Worm (Caenorhabditis elegans) whole organism, L1 larva: ENCODE measurements around the gene srh-35.
A peak's percentile ranks its signal among the peaks of the same experiment; 100 is the strongest.

Experiments
- C16A3.4 ChIP-seq: fragments of 150-350 bp; optimal IDR thresholded peaks from 2 replicates; lab custom pipeline; 2014; ENCODE audit warnings: missing biosample characterization, missing genetic modification characterization
- Y116A8C.19 ChIP-seq: sonication (generic microtip); optimal IDR thresholded peaks from 2 replicates; lab custom pipeline; 2016; ENCODE audit warnings: missing compliant biosample characterization, missing genetic modification characterization, borderline replicate concordance
- aha-1 ChIP-seq: fragments of 150-350 bp; optimal IDR thresholded peaks from 2 replicates; lab custom pipeline; 2014; ENCODE audit warnings: missing biosample characterization, missing genetic modification characterization
- ceh-63 ChIP-seq: fragments of 200-800 bp; sonication (Bioruptor generic); optimal IDR thresholded peaks from 2 replicates; lab custom pipeline; 2018; ENCODE audit warnings: mild to moderate bottlenecking, missing genetic modification characterization, missing compliant biosample characterization
- ceh-82 ChIP-seq, 3 experiments: fragments of 150-350 bp in 1 of 3; sonication (generic microtip) in 2 of 3; optimal IDR thresholded peaks; 2 replicates each; lab custom pipeline; 2014 to 2017; ENCODE audit warnings: missing biosample characterization in 3 of 3, missing genetic modification characterization in 3 of 3
- ceh-88 ChIP-seq: fragments of 200-800 bp; sonication (Bioruptor generic); IDR thresholded peaks from 2 replicates; pipeline ENCODE4 v1.3.6; 2022; ENCODE audit warnings: missing genetic modification characterization, missing compliant biosample characterization
- efl-1 ChIP-seq, 4 experiments: fragments of 150-350 bp; optimal IDR thresholded peaks in 3 of 4; peaks in 1 of 4; 1 replicate in 1 of 4; 2 replicates in 3 of 4; lab custom pipeline; 2014; ENCODE audit warnings: missing biosample characterization in 2 of 4, missing genetic modification characterization in 2 of 4, missing genetic modification reagents in 2 of 4
- efl-3 ChIP-seq: fragments of 200-800 bp; sonication (Bioruptor generic); optimal IDR thresholded peaks from 2 replicates; lab custom pipeline; 2018; ENCODE audit warnings: mild to moderate bottlenecking, missing genetic modification characterization, missing compliant biosample characterization
- elt-2 ChIP-seq: sonication (generic microtip); optimal IDR thresholded peaks from 2 replicates; lab custom pipeline; 2016; ENCODE audit warnings: missing genetic modification characterization, mild to moderate bottlenecking, inconsistent platforms, missing compliant biosample characterization, missing genetic modification reagents
- fkh-4 ChIP-seq: sonication (generic microtip); optimal IDR thresholded peaks from 2 replicates; lab custom pipeline; 2016; ENCODE audit warnings: missing compliant biosample characterization, missing genetic modification characterization, borderline replicate concordance
- fos-1 ChIP-seq: fragments of 150-350 bp; optimal IDR thresholded peaks from 2 replicates; lab custom pipeline; 2014; ENCODE audit warnings: missing biosample characterization, missing genetic modification characterization
- grh-1 ChIP-seq: fragments of 200-800 bp; sonication (Bioruptor generic); IDR thresholded peaks from 2 replicates; pipeline ENCODE4 v1.3.6; 2022; ENCODE audit warnings: missing genetic modification reagents, missing genetic modification characterization, missing compliant biosample characterization
- irx-1 ChIP-seq: sonication (generic microtip); optimal IDR thresholded peaks from 2 replicates; lab custom pipeline; 2016; ENCODE audit warnings: missing genetic modification characterization, missing compliant biosample characterization
- jun-1 ChIP-seq: fragments of 150-350 bp; optimal IDR thresholded peaks from 2 replicates; lab custom pipeline; 2014; ENCODE audit warnings: missing biosample characterization, missing genetic modification reagents, missing genetic modification characterization
- lin-13 ChIP-seq: fragments of 150-350 bp; optimal IDR thresholded peaks from 2 replicates; lab custom pipeline; 2014; ENCODE audit warnings: missing biosample characterization, missing genetic modification reagents, missing genetic modification characterization
- mef-2 ChIP-seq: fragments of 150-350 bp; optimal IDR thresholded peaks from 2 replicates; lab custom pipeline; 2014; ENCODE audit warnings: missing biosample characterization, missing genetic modification characterization
- mep-1 ChIP-seq: fragments of 150-350 bp; optimal IDR thresholded peaks from 2 replicates; lab custom pipeline; 2014; ENCODE audit warnings: missing biosample characterization, missing genetic modification characterization
- nhr-11 ChIP-seq: fragments of 150-350 bp; optimal IDR thresholded peaks from 2 replicates; lab custom pipeline; 2014; ENCODE audit warnings: missing biosample characterization, missing genetic modification characterization
- nhr-19 ChIP-seq: fragments of 200-800 bp; sonication (Bioruptor generic); conservative IDR thresholded peaks from 2 replicates; pipeline ENCODE4 v1.3.6; 2022; ENCODE audit warnings: missing genetic modification characterization, missing compliant biosample characterization
- nhr-237 ChIP-seq: fragments of 150-350 bp; optimal IDR thresholded peaks from 2 replicates; lab custom pipeline; 2014; ENCODE audit warnings: missing biosample characterization, missing genetic modification characterization
- nhr-84 ChIP-seq: sonication (generic microtip); optimal IDR thresholded peaks from 2 replicates; lab custom pipeline; 2017; ENCODE audit warnings: missing biosample characterization, missing genetic modification characterization
- nhr-85 ChIP-seq: sonication (generic microtip); peaks from one replicate; lab custom pipeline; 2016; ENCODE audit warnings: missing genetic modification characterization, inconsistent platforms, missing compliant biosample characterization
- pag-3 ChIP-seq: sonication (generic microtip); optimal IDR thresholded peaks from 2 replicates; lab custom pipeline; 2017; ENCODE audit warnings: missing genetic modification characterization, mild to moderate bottlenecking, missing compliant biosample characterization, antibody characterized with exemption, borderline replicate concordance; ENCODE audit not compliant: insufficient read depth
- rnt-1 ChIP-seq: sonication (generic microtip); optimal IDR thresholded peaks from 2 replicates; lab custom pipeline; 2016; ENCODE audit warnings: mild to moderate bottlenecking, missing genetic modification characterization, moderate library complexity, missing compliant biosample characterization
- skn-1 ChIP-seq: fragments of 150-350 bp; optimal IDR thresholded peaks from 2 replicates; lab custom pipeline; 2014; ENCODE audit warnings: missing biosample characterization, missing genetic modification characterization
- snpc-4 ChIP-seq: fragments of 150-350 bp; optimal IDR thresholded peaks from 2 replicates; lab custom pipeline; 2014; ENCODE audit warnings: missing biosample characterization, missing genetic modification characterization
- snu-23 ChIP-seq: sonication (generic microtip); optimal IDR thresholded peaks from 2 replicates; lab custom pipeline; 2016; ENCODE audit warnings: missing genetic modification characterization, missing compliant biosample characterization
- sptf-1 ChIP-seq: fragments of 150-350 bp; optimal IDR thresholded peaks from 2 replicates; lab custom pipeline; 2014; ENCODE audit warnings: missing biosample characterization, missing genetic modification characterization
- sup-37 ChIP-seq: fragments of 200-800 bp; sonication (Bioruptor generic); optimal IDR thresholded peaks from 2 replicates; lab custom pipeline; 2018; ENCODE audit warnings: mild to moderate bottlenecking, missing genetic modification characterization, missing compliant biosample characterization
- unc-62 ChIP-seq: fragments of 150-350 bp; optimal IDR thresholded peaks from 2 replicates; lab custom pipeline; 2014; ENCODE audit warnings: missing biosample characterization, missing genetic modification reagents, missing genetic modification characterization
- vab-15 ChIP-seq: sonication (generic microtip); optimal IDR thresholded peaks from 2 replicates; lab custom pipeline; 2017; ENCODE audit warnings: missing genotype, mild to moderate bottlenecking, missing genetic modification characterization, missing compliant biosample characterization
- zag-1 ChIP-seq: fragments of 150-350 bp; optimal IDR thresholded peaks from 2 replicates; lab custom pipeline; 2014; ENCODE audit warnings: missing biosample characterization, missing genetic modification characterization
- ztf-4 ChIP-seq: fragments of 150-350 bp; optimal IDR thresholded peaks from 2 replicates; lab custom pipeline; 2014; ENCODE audit warnings: missing biosample characterization, missing genetic modification characterization

srh-35 gene

ce11 chrV:453569-453968, 4.5 kb upstream of the srh-35 start, which contains the start of gene nhr-98:
nhr-98 (plus strand) TSS chrV:453869.
- TF ChIP-seq zag-1 (no peak), C16A3.4 (tag; lab: Kevin White, UChicago) (no peak), pag-3 (tag; lab: Kevin White, UChicago) (no peak), snpc-4 (tag; lab: Kevin White, UChicago) (no peak), snu-23 (GFP tag; lab: Kevin White, UChicago) (no peak), nhr-11 (tag; lab: Kevin White, UChicago) (no peak), jun-1 (tag; lab: Kevin White, UChicago) (no peak), ceh-82 (tag; optimal IDR thresholded peaks at IDR 0.05; lab: Kevin White, UChicago) (no peak), ceh-63 (GFP tag; lab: Kevin White, UChicago) (no peak), lin-13 (GFP tag; lab: Kevin White, UChicago) (no peak), mep-1 (tag; lab: Kevin White, UChicago) (no peak)

ce11 chrV:450757-451501, 1.9 kb upstream of the srh-35 start, which contains the start of gene nhr-123:
nhr-123 (plus strand) TSS chrV:451451.
- no peak for TF ChIP-seq lin-13 (GFP tag; lab: Kevin White, UChicago)
- no peak for TF ChIP-seq sptf-1 (tag; lab: Kevin White, UChicago)
- TF ChIP-seq vab-15 (tag; lab: Kevin White, UChicago) = no peak
- no peak for TF ChIP-seq nhr-237 (tag; lab: Kevin White, UChicago)
- TF ChIP-seq rnt-1 (tag; lab: Kevin White, UChicago) = no peak
- TF ChIP-seq ceh-88 (GFP tag; lab: Robert Waterston, UW) = no peak
- no peak for TF ChIP-seq efl-1 (optimal IDR thresholded peaks at IDR 0.05; lab: Kevin White, UChicago)
- TF ChIP-seq efl-1 (GFP tag; optimal IDR thresholded peaks at IDR 0.05 in 1 of 2; lab: Kevin White, UChicago) = peak in 1 of 2 experiments; percentile 90
- TF ChIP-seq skn-1 (tag; lab: Kevin White, UChicago) = no peak
- TF ChIP-seq, all 84 proteins: peak for 1

ce11 chrV:449685-450084, 655 bp upstream of the srh-35 start, which contains the start of gene M02H5.8:
M02H5.8 (plus strand) TSS chrV:449981.
- TF ChIP-seq ztf-4 = no peak
- no peak for TF ChIP-seq efl-1 (optimal IDR thresholded peaks at IDR 0.05; lab: Kevin White, UChicago)
- TF ChIP-seq efl-1 (GFP tag; optimal IDR thresholded peaks at IDR 0.05 in 1 of 2; lab: Kevin White, UChicago) = peak in 1 of 2 experiments; percentile 31
- no peak for TF ChIP-seq mef-2 (tag; lab: Kevin White, UChicago)

- TF ChIP-seq fos-1 (no peak), nhr-85 (tag; lab: Kevin White, UChicago) (peak; percentile 8)
Measured at ce11 chrV:446988-447387, 2.0 kb downstream of the srh-35 start.

- TF ChIP-seq aha-1 (no peak), elt-2 (tag; lab: Kevin White, UChicago) (no peak), unc-62 (GFP tag; lab: Kevin White, UChicago) (no peak), pag-3 (tag; lab: Kevin White, UChicago) (no peak), Y116A8C.19 (tag; lab: Kevin White, UChicago) (no peak), sup-37 (GFP tag; lab: Kevin White, UChicago) (no peak), vab-15 (tag; lab: Kevin White, UChicago) (no peak), snu-23 (GFP tag; lab: Kevin White, UChicago) (no peak), grh-1 (GFP tag; lab: Robert Waterston, UW) (no peak)
- TF ChIP-seq, all 84 proteins: peak for 0
Measured at ce11 chrV:446574-446973, 2.5 kb downstream of the srh-35 start, which contains the start of gene srh-34. srh-34 (minus strand) TSS chrV:446674.

- no peak for TF ChIP-seq irx-1
- TF ChIP-seq nhr-19 (GFP tag; lab: Robert Waterston, UW) = no peak
- TF ChIP-seq mep-1 (tag; lab: Kevin White, UChicago) = no peak
- no peak for TF ChIP-seq ceh-63 (GFP tag; lab: Kevin White, UChicago)
- TF ChIP-seq fkh-4 (tag; lab: Kevin White, UChicago) = no peak
- TF ChIP-seq jun-1 (tag; lab: Kevin White, UChicago) = no peak
- TF ChIP-seq nhr-84 = no peak
- no peak for TF ChIP-seq efl-3 (GFP tag; lab: Kevin White, UChicago)
- TF ChIP-seq, all 84 proteins: peak for 0
Measured at ce11 chrV:443193-443592, 5.8 kb downstream of the srh-35 start, which contains the start of gene srh-33. srh-33 (minus strand) TSS chrV:443293.
